Worm (Caenorhabditis elegans): ENCODE results near the gene W02F12.4.

DNA sequence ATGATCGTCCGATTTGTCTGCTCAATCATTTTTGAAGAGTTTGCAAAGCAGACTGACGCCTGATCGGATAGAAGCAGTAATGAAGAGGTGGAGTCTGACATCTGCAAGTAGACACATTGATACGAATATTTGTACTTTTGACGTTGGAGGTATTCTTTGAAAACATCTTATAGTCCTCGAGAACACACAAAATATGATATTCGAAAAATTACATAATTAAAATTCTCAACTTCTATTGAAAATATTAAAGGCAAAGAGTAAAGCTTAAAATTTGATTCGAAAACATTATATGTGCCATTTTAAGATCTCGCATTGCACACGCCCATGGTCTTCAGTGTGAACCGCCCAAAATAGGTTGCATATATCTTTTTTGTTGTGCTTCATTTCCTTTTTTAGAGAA is 15.6 kb upstream of the W02F12.4 start, which contains the start of gene ZC487.2:
- TF ChIP-seq sea-2 (GFP tag; optimal IDR thresholded peaks at IDR 0.05), result no peak
- TF ChIP-seq nhr-25 (tag; optimal IDR thresholded peaks at IDR 0.05), result no peak
- no peak for TF ChIP-seq egl-27 (tag; optimal IDR thresholded peaks at IDR 0.05)
